Worm (Caenorhabditis elegans): ENCODE data around the gene nstp-3.
A peak's percentile ranks its signal among the peaks of the same experiment; 100 is the strongest.

The nstp-3 gene

ce11 chrV:5747519-5747918, 50.5 kb downstream of the nstp-3 start, which contains the start of gene acds-10:
TSS of gene acds-10 (plus strand) at chrV:5747819.
- TF ChIP-seq nhr-10 (tag; optimal IDR thresholded peaks at IDR 0.05) (no peak), nhr-28 (tag; optimal IDR thresholded peaks at IDR 0.05) (peak; percentile 44), hif-1 (tag; optimal IDR thresholded peaks at IDR 0.05) (no peak), mxl-3 (GFP tag; optimal IDR thresholded peaks at IDR 0.05) (no peak), lin-1 (GFP tag; IDR thresholded peaks at IDR 0.05) (no peak), pqm-1 (tag; optimal IDR thresholded peaks at IDR 0.05) (peak; percentile 6)

ce11 chrV:5746237-5746636, 51.8 kb downstream of the nstp-3 start:
- TF ChIP-seq unc-62 (GFP tag; optimal IDR thresholded peaks at IDR 0.05 in 1 of 2) (peak in 1 of 2 experiments; percentile 33), unc-62 (tag; optimal IDR thresholded peaks at IDR 0.05) (no peak), lin-39 (tag; optimal IDR thresholded peaks at IDR 0.05) (no peak)

All from whole organism, L4 larva.